Worm (Caenorhabditis elegans): ENCODE results near the gene lurp-3.

Gene lurp-3

ce11 chrV:13453334-13453733 lies 2.2 kb upstream of the lurp-3 start, which contains the start of gene lurp-2:
Gene lurp-2 (plus strand): TSS chrV:13453634.
- TF ChIP-seq lsy-2 (tag; optimal IDR thresholded peaks at IDR 0.05) (no peak), pha-4 (tag; optimal IDR thresholded peaks at IDR 0.05) (no peak), unc-120 (tag; optimal IDR thresholded peaks at IDR 0.05; ENCODE audit: poor library complexity, severe bottlenecking) (no peak), blmp-1 (tag; optimal IDR thresholded peaks at IDR 0.05) (no peak), mep-1 (tag; optimal IDR thresholded peaks at IDR 0.05) (no peak), ztf-11 (tag; optimal IDR thresholded peaks at IDR 0.05) (no peak), sptf-1 (tag; optimal IDR thresholded peaks at IDR 0.05) (no peak), snpc-4 (tag; optimal IDR thresholded peaks at IDR 0.05) (no peak), ham-2 (GFP tag; optimal IDR thresholded peaks at IDR 0.05) (no peak), elt-3 (tag; optimal IDR thresholded peaks at IDR 0.05) (no peak), elt-1 (tag; optimal IDR thresholded peaks at IDR 0.05; ENCODE audit: borderline replicate concordance, insufficient read depth) (no peak), tbx-8 (GFP tag; optimal IDR thresholded peaks at IDR 0.05) (no peak), M03D4.4 (tag; optimal IDR thresholded peaks at IDR 0.05) (no peak), zip-8 (tag; optimal IDR thresholded peaks at IDR 0.05) (no peak), bed-3 (GFP tag; optimal IDR thresholded peaks at IDR 0.05) (no peak)

- TF ChIP-seq nhr-2 (tag; optimal IDR thresholded peaks at IDR 0.05) (no peak), sem-2 (GFP tag; optimal IDR thresholded peaks at IDR 0.05) (no peak), ces-1 (GFP tag; optimal IDR thresholded peaks at IDR 0.05) (peak; percentile 29), pha-4 (tag; optimal IDR thresholded peaks at IDR 0.05) (peak; percentile 11), mep-1 (tag; optimal IDR thresholded peaks at IDR 0.05) (peak; percentile 48)
Observed at ce11 chrV:13457858-13458257, 2.3 kb downstream of the lurp-3 start, which contains the start of gene F25H9.2. Gene F25H9.2 (plus strand): TSS chrV:13458083.

- TF ChIP-seq ham-2 (GFP tag; optimal IDR thresholded peaks at IDR 0.05), result no peak
- peak; percentile 84 for TF ChIP-seq ces-1 (GFP tag; optimal IDR thresholded peaks at IDR 0.05)
- no peak for TF ChIP-seq sem-2 (GFP tag; optimal IDR thresholded peaks at IDR 0.05)
- no peak for TF ChIP-seq nhr-28 (tag; optimal IDR thresholded peaks at IDR 0.05)
- no peak for TF ChIP-seq elt-3 (tag; optimal IDR thresholded peaks at IDR 0.05)
- TF ChIP-seq ceh-83 (GFP tag; optimal IDR thresholded peaks at IDR 0.05), result no peak
- TF ChIP-seq elt-1 (tag; optimal IDR thresholded peaks at IDR 0.05; ENCODE audit: borderline replicate concordance, insufficient read depth), result no peak
- TF ChIP-seq unc-62 (GFP tag; optimal IDR thresholded peaks at IDR 0.05), result no peak
- TF ChIP-seq zip-8 (tag; optimal IDR thresholded peaks at IDR 0.05), result no peak
- TF ChIP-seq lsy-2 (tag; optimal IDR thresholded peaks at IDR 0.05), result peak; percentile 22
- TF ChIP-seq bed-3 (GFP tag; optimal IDR thresholded peaks at IDR 0.05), result no peak
- no peak for TF ChIP-seq pha-4 (tag; optimal IDR thresholded peaks at IDR 0.05)
- no peak for TF ChIP-seq snpc-4 (tag; optimal IDR thresholded peaks at IDR 0.05)
- TF ChIP-seq nhr-2 (tag; optimal IDR thresholded peaks at IDR 0.05), result no peak
- no peak for TF ChIP-seq ceh-39 (tag; optimal IDR thresholded peaks at IDR 0.05)
- no peak for TF ChIP-seq cnd-1 (tag; optimal IDR thresholded peaks at IDR 0.05)
- no peak for TF ChIP-seq lin-32 (GFP tag; optimal IDR thresholded peaks at IDR 0.05)
- TF ChIP-seq mab-5 (tag; optimal IDR thresholded peaks at IDR 0.05), result no peak
- TF ChIP-seq blmp-1 (tag; optimal IDR thresholded peaks at IDR 0.05), result no peak
- TF ChIP-seq sptf-1 (tag; optimal IDR thresholded peaks at IDR 0.05), result no peak
- TF ChIP-seq mep-1 (tag; optimal IDR thresholded peaks at IDR 0.05), result peak; percentile 45
- no peak for TF ChIP-seq unc-39 (tag; optimal IDR thresholded peaks at IDR 0.05)
- TF ChIP-seq flh-1 (GFP tag; optimal IDR thresholded peaks at IDR 0.05), result no peak
Observed at ce11 chrV:13459323-13459722, 3.8 kb downstream of the lurp-3 start, which contains the start of gene bath-39. Gene bath-39 (plus strand): TSS chrV:13459459.

- TF ChIP-seq unc-120 (tag; optimal IDR thresholded peaks at IDR 0.05; ENCODE audit: poor library complexity, severe bottlenecking) (no peak), ztf-11 (tag; optimal IDR thresholded peaks at IDR 0.05) (no peak), ceh-43 (GFP tag; optimal IDR thresholded peaks at IDR 0.05) (no peak), drap-1 (GFP tag; optimal IDR thresholded peaks at IDR 0.05) (no peak), nhr-237 (tag; optimal IDR thresholded peaks at IDR 0.05) (peak; percentile 49), tbx-8 (GFP tag; optimal IDR thresholded peaks at IDR 0.05) (no peak), elt-3 (tag; optimal IDR thresholded peaks at IDR 0.05) (peak; percentile 56), ces-1 (GFP tag; optimal IDR thresholded peaks at IDR 0.05) (no peak), mep-1 (tag; optimal IDR thresholded peaks at IDR 0.05) (peak; percentile 4), hlh-1 (tag; optimal IDR thresholded peaks at IDR 0.05) (no peak)
Observed at ce11 chrV:13462974-13463373, 7.4 kb downstream of the lurp-3 start, which contains the start of gene frm-10. Gene frm-10 (plus strand): TSS chrV:13463207.

ce11 chrV:13464123-13464522 lies 8.6 kb downstream of the lurp-3 start:
- peak; percentile 16 for TF ChIP-seq ces-1 (GFP tag; optimal IDR thresholded peaks at IDR 0.05)
- no peak for TF ChIP-seq nhr-28 (tag; optimal IDR thresholded peaks at IDR 0.05)
- no peak for TF ChIP-seq unc-39 (tag; optimal IDR thresholded peaks at IDR 0.05)
- no peak for TF ChIP-seq sem-2 (GFP tag; optimal IDR thresholded peaks at IDR 0.05)
